Worm (Caenorhabditis elegans) whole organism, L1 larva: Measurements from ENCODE around the gene str-225.

Experiments used
- C04F5.9 ChIP-seq: sonication (generic microtip); optimal IDR thresholded peaks from 2 replicates; lab custom pipeline; 2016; ENCODE audit warnings: missing genetic modification characterization, missing compliant biosample characterization
- aly-2 ChIP-seq: fragments of 150-350 bp; optimal IDR thresholded peaks from 2 replicates; lab custom pipeline; 2014; ENCODE audit warnings: missing biosample characterization, missing genetic modification characterization
- ceh-88 ChIP-seq: fragments of 200-800 bp; sonication (Bioruptor generic); IDR thresholded peaks from 2 replicates; pipeline ENCODE4 v1.3.6; 2022; ENCODE audit warnings: missing genetic modification characterization, missing compliant biosample characterization
- efl-3 ChIP-seq: fragments of 200-800 bp; sonication (Bioruptor generic); optimal IDR thresholded peaks from 2 replicates; lab custom pipeline; 2018; ENCODE audit warnings: mild to moderate bottlenecking, missing genetic modification characterization, missing compliant biosample characterization
- egl-13 ChIP-seq: sonication (generic microtip); optimal IDR thresholded peaks from 2 replicates; lab custom pipeline; 2016; ENCODE audit warnings: missing genotype, missing genetic modification reagents, missing genetic modification characterization, missing compliant biosample characterization
- fkh-10 ChIP-seq: sonication (generic microtip); optimal IDR thresholded peaks from 2 replicates; lab custom pipeline; 2017; ENCODE audit warnings: missing biosample characterization, missing genetic modification reagents, missing genetic modification characterization
- fos-1 ChIP-seq: fragments of 150-350 bp; optimal IDR thresholded peaks from 2 replicates; lab custom pipeline; 2014; ENCODE audit warnings: missing biosample characterization, missing genetic modification characterization
- mef-2 ChIP-seq: fragments of 150-350 bp; optimal IDR thresholded peaks from 2 replicates; lab custom pipeline; 2014; ENCODE audit warnings: missing biosample characterization, missing genetic modification characterization
- nhr-237 ChIP-seq: fragments of 150-350 bp; optimal IDR thresholded peaks from 2 replicates; lab custom pipeline; 2014; ENCODE audit warnings: missing biosample characterization, missing genetic modification characterization
- nhr-76 ChIP-seq: sonication (generic microtip); optimal IDR thresholded peaks from 2 replicates; lab custom pipeline; 2017; ENCODE audit warnings: missing biosample characterization, missing genetic modification characterization
- snpc-4 ChIP-seq: fragments of 150-350 bp; optimal IDR thresholded peaks from 2 replicates; lab custom pipeline; 2014; ENCODE audit warnings: missing biosample characterization, missing genetic modification characterization

DNA sequence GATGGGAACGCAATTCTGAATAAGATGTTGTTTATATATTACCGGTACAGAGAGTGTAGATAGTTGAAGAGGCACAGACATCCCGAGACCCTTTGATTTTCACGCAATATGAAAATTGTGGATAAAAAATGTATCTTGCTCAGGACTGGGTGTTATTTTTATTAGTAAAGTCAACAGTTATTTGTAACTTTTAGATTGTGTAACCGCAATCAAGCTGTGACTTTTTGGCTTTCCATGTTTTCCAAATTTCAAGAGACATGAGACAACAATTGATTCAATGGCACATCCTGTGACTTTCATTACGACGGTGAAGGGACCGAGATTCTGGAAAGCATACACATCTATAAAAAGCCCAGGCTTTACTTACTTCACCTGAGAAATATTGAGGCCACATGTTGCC is 31.4 kb upstream of the str-225 start:
- no peak for TF ChIP-seq nhr-237 (tag; lab: Kevin White, UChicago)
- no peak for TF ChIP-seq egl-13 (tag; lab: Kevin White, UChicago)
- no peak for TF ChIP-seq snpc-4 (tag; lab: Kevin White, UChicago)
- no peak for TF ChIP-seq nhr-76 (tag; lab: Kevin White, UChicago)
- no peak for TF ChIP-seq ceh-88 (GFP tag; lab: Robert Waterston, UW)
- no peak for TF ChIP-seq fkh-10 (GFP tag; lab: Kevin White, UChicago)
- no peak for TF ChIP-seq aly-2 (tag; lab: Kevin White, UChicago)
- TF ChIP-seq mef-2 (tag; lab: Kevin White, UChicago), result no peak
- TF ChIP-seq C04F5.9 (tag; lab: Kevin White, UChicago), result no peak
- TF ChIP-seq efl-3, result no peak
- TF ChIP-seq fos-1, result no peak
